Fruit fly (Drosophila melanogaster) whole organism, prepupa: ENCODE measurements around the gene CG10841.

ENCODE experiments used
- CG4318 ChIP-seq: fragments of 200-800 bp; sonication (Bioruptor generic); optimal IDR thresholded peaks from 3 replicates; lab custom pipeline; 2017; ENCODE audit warnings: missing biosample characterization, mild to moderate bottlenecking, missing genetic modification characterization
- CG6163 ChIP-seq: fragments of 200-800 bp; sonication (Bioruptor generic); IDR thresholded peaks from 3 replicates; pipeline ENCODE4 v1.3.6; 2022; ENCODE audit warnings: missing biosample characterization, missing genetic modification characterization
- CG6276 ChIP-seq: fragments of 200-800 bp; sonication (Bioruptor generic); optimal IDR thresholded peaks from 2 replicates; lab custom pipeline; 2017; ENCODE audit warnings: missing biosample characterization, mild to moderate bottlenecking, missing genetic modification characterization

- TF ChIP-seq CG4318 (GFP tag; lab: Kevin White, UChicago) = no peak
- TF ChIP-seq CG6276 = no peak
- no peak for TF ChIP-seq CG6163
These were observed 51.4 kb downstream of the CG10841 start for dm6 chr3R:13682994-13683623.
